Fruit fly (Drosophila melanogaster): ENCODE results near the gene CG12194.

DNA sequence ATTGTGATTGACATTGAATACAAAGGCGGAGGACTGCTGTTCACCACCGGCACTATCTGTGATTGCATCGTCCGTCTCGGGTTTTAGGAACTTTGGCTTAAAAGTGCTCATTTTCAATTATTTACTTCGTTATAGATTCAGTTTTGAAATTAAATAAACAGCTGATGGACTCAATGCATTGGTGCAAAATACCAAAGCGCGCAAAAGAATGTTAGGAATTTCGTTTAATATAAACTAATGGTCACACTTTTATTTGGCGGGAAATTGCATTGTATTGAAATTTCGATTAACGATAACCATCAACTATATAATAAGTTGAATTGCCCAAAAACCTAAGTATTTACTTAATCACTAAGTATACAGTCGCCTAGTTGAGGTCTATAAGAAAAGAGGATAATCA lies 20.1 kb upstream of the CG12194 start, which contains the start of gene CG3225:
- TF ChIP-seq dsx (GFP tag; optimal IDR thresholded peaks at IDR 0.05; ENCODE audit: poor library complexity, severe bottlenecking): no peak
- TF ChIP-seq vri (GFP tag; optimal IDR thresholded peaks at IDR 0.05): no peak
- no peak for TF ChIP-seq CG16779 (tag; optimal IDR thresholded peaks at IDR 0.05)
- TF ChIP-seq achi (GFP tag; optimal IDR thresholded peaks at IDR 0.05): no peak
- TF ChIP-seq CG32006 (GFP tag; optimal IDR thresholded peaks at IDR 0.05): no peak
- no peak for TF ChIP-seq salr (GFP tag; optimal IDR thresholded peaks at IDR 0.05)
- TF ChIP-seq CG31627 (GFP tag; optimal IDR thresholded peaks at IDR 0.05): no peak
- no peak for TF ChIP-seq CG3919 (GFP tag; optimal IDR thresholded peaks at IDR 0.05)
- no peak for TF ChIP-seq CG11762 (GFP tag; optimal IDR thresholded peaks at IDR 0.05; ENCODE audit: insufficient read depth)
- no peak for TF ChIP-seq CG1621 (tag; optimal IDR thresholded peaks at IDR 0.05)
- TF ChIP-seq CG15336 (GFP tag; IDR thresholded peaks at IDR 0.05): no peak
- TF ChIP-seq Gug (GFP tag; IDR thresholded peaks at IDR 0.05): no peak
- TF ChIP-seq fd59A (GFP tag; optimal IDR thresholded peaks at IDR 0.05): no peak

Measured in whole organism, prepupa.